Worm (Caenorhabditis elegans): ENCODE results near the gene srg-3.

The srg-3 gene

ce11 chrIII:6280070-6280596 lies 10.0 kb upstream of the srg-3 start, which contains the start of gene hmg-1.2 (continued):
- no peak for TF ChIP-seq unc-39 (tag; optimal IDR thresholded peaks at IDR 0.05)
- TF ChIP-seq zag-1 (tag; optimal IDR thresholded peaks at IDR 0.05), result peak; percentile 47
- no peak for TF ChIP-seq fkh-2 (tag; optimal IDR thresholded peaks at IDR 0.05)
- no peak for TF ChIP-seq mdl-1 (tag; optimal IDR thresholded peaks at IDR 0.05)
- peak; percentile 85 for TF ChIP-seq unc-62 (GFP tag; optimal IDR thresholded peaks at IDR 0.05)
- no peak for TF ChIP-seq skn-1 (tag; optimal IDR thresholded peaks at IDR 0.05)
- TF ChIP-seq nhr-11 (tag; optimal IDR thresholded peaks at IDR 0.05), result peak; percentile 24
- peak; percentile 67 for TF ChIP-seq R02D3.7 (tag; optimal IDR thresholded peaks at IDR 0.05)
- TF ChIP-seq elt-2 (tag; optimal IDR thresholded peaks at IDR 0.05), result peak; percentile 66
- no peak for TF ChIP-seq fos-1 (tag; optimal IDR thresholded peaks at IDR 0.05)
- TF ChIP-seq snpc-4 (tag; optimal IDR thresholded peaks at IDR 0.05), result peak; percentile 65
- peak; percentile 48 for TF ChIP-seq lin-15B (tag; optimal IDR thresholded peaks at IDR 0.05)
- TF ChIP-seq fkh-10 (GFP tag; optimal IDR thresholded peaks at IDR 0.05), result no peak
- TF ChIP-seq lin-39 (tag; optimal IDR thresholded peaks at IDR 0.05), result peak; percentile 70

- no peak for TF ChIP-seq ztf-4 (tag; optimal IDR thresholded peaks at IDR 0.05)
- no peak for TF ChIP-seq egl-27 (tag; optimal IDR thresholded peaks at IDR 0.05)
Observed at ce11 chrIII:6279453-6279852, 9.3 kb upstream of the srg-3 start.

DNA sequence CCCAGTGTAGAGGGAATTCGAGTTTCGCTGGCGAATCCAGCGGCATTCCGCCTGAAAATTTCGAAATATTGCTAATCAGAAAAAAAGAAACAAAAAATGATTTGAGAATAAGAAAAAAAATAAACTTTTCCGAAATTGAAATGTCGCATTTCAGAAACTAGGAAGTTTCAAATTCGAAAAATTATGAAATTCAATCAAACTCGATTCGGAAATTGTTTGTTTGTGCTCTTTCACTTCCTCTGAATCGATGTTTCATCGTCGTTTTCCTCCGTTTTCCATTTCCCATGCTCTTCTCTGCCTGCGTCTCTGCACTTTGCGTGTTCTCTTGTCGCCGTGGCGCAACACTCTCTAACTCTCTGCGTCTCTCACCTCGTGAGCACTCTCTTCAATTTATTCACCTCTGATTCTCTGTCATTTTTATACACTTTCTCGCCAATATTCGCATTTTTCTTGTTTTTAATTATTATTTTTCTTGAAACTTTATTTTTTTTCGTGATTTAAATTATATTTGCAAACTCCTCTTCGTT lies 8.2 kb upstream of the srg-3 start, which contains the start of gene C18F10.7:
Gene C18F10.7, minus strand, starts transcription at position 51 of the 527 bp plus-strand sequence.
- TF ChIP-seq nhr-12 (tag; optimal IDR thresholded peaks at IDR 0.05) (no peak), mdl-1 (tag; optimal IDR thresholded peaks at IDR 0.05) (peak; percentile 78), unc-39 (tag; optimal IDR thresholded peaks at IDR 0.05) (no peak), nhr-76 (tag; optimal IDR thresholded peaks at IDR 0.05) (no peak), pha-4 (tag; optimal IDR thresholded peaks at IDR 0.05) (peak; percentile 62), nhr-77 (tag; optimal IDR thresholded peaks at IDR 0.05) (no peak), elt-2 (tag; optimal IDR thresholded peaks at IDR 0.05) (peak; percentile 44), nhr-23 (tag; optimal IDR thresholded peaks at IDR 0.05) (peak; percentile 6), nhr-25 (tag; optimal IDR thresholded peaks at IDR 0.05) (no peak), ceh-82 (tag; optimal IDR thresholded peaks at IDR 0.05) (peak; percentile 14), ceh-9 (tag; optimal IDR thresholded peaks at IDR 0.05) (no peak), eor-1 (tag; optimal IDR thresholded peaks at IDR 0.05) (no peak), ceh-28 (tag; optimal IDR thresholded peaks at IDR 0.05) (peak; percentile 59), snpc-4 (tag; optimal IDR thresholded peaks at IDR 0.05) (no peak), nfya-1 (tag; optimal IDR thresholded peaks at IDR 0.05; ENCODE audit: insufficient read depth) (peak; percentile 73), nhr-43 (tag; optimal IDR thresholded peaks at IDR 0.05; ENCODE audit: poor library complexity, severe bottlenecking) (peak; percentile 22), R02D3.7 (tag; optimal IDR thresholded peaks at IDR 0.05) (peak; percentile 21), ztf-11 (tag; optimal IDR thresholded peaks at IDR 0.05) (no peak), fkh-10 (GFP tag; optimal IDR thresholded peaks at IDR 0.05) (no peak), mml-1 (tag; optimal IDR thresholded peaks at IDR 0.05) (no peak), skn-1 (tag; optimal IDR thresholded peaks at IDR 0.05) (peak; percentile 3), ceh-16 (tag; optimal IDR thresholded peaks at IDR 0.05) (no peak)

DNA sequence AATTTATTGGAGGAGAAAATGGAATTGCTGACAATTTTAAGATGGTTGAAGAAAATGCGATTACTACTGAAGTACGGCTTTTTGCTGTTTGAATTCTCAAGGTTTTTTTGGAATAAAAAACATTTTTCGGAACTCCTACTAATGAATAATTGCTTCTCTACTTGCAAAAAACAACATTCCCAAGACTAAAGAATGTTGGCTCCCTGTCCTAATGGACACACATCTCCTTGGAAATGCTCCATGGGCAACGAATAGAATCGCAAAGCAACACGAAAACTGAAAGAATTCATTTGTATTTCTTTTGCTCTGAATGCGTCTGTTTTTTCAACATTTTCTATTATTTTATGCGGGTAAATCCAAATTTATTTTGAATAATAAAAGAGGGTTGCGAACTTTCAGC lies 2.7 kb upstream of the srg-3 start, which contains the start of gene C18F10.2:
Gene C18F10.2, plus strand, starts transcription at position 301 of the 400 bp plus-strand sequence.
- TF ChIP-seq nhr-67 (tag; optimal IDR thresholded peaks at IDR 0.05) (no peak), snpc-4 (tag; optimal IDR thresholded peaks at IDR 0.05) (no peak), lin-15B (tag; optimal IDR thresholded peaks at IDR 0.05) (no peak), R02D3.7 (tag; optimal IDR thresholded peaks at IDR 0.05) (no peak), nhr-77 (tag; optimal IDR thresholded peaks at IDR 0.05) (no peak), elt-3 (tag; optimal IDR thresholded peaks at IDR 0.05) (no peak), aly-2 (tag; optimal IDR thresholded peaks at IDR 0.05) (no peak), ztf-4 (tag; optimal IDR thresholded peaks at IDR 0.05) (no peak), fos-1 (tag; optimal IDR thresholded peaks at IDR 0.05) (no peak), egl-27 (tag; optimal IDR thresholded peaks at IDR 0.05) (no peak), jun-1 (tag; optimal IDR thresholded peaks at IDR 0.05) (no peak), pha-4 (tag; optimal IDR thresholded peaks at IDR 0.05) (no peak), unc-39 (tag; optimal IDR thresholded peaks at IDR 0.05) (no peak), nhr-11 (tag; optimal IDR thresholded peaks at IDR 0.05) (no peak), mdl-1 (tag; optimal IDR thresholded peaks at IDR 0.05) (no peak)
